Fruit fly (Drosophila melanogaster) whole organism, prepupa: ENCODE results near the gene Art4.

Experiments used
- CG11294 ChIP-seq: fragments of 200-800 bp; sonication (Bioruptor generic); IDR thresholded peaks from 2 replicates; pipeline ENCODE4 v1.3.6; 2022; ENCODE audit warnings: missing biosample characterization, missing genetic modification characterization
- CG15336 ChIP-seq: fragments of 200-800 bp; sonication (Bioruptor generic); IDR thresholded peaks from 2 replicates; pipeline ENCODE4 v1.3.6; 2022; ENCODE audit warnings: missing biosample characterization, missing genetic modification characterization
- CG1621 ChIP-seq: fragments of 200-800 bp; sonication (Bioruptor generic); optimal IDR thresholded peaks from 3 replicates; lab custom pipeline; 2018; ENCODE audit warnings: missing biosample characterization, mild to moderate bottlenecking, missing genetic modification characterization
- CG16779 ChIP-seq: fragments of 200-800 bp; sonication (Bioruptor generic); optimal IDR thresholded peaks from 3 replicates; lab custom pipeline; 2017; ENCODE audit warnings: missing biosample characterization, mild to moderate bottlenecking, missing genetic modification characterization
- CG3032 ChIP-seq: fragments of 200-800 bp; optimal IDR thresholded peaks from 2 replicates; lab custom pipeline; 2019; ENCODE audit warnings: missing biosample characterization, mild to moderate bottlenecking, missing genetic modification characterization, moderate library complexity
- CG31627 ChIP-seq: fragments of 200-800 bp; sonication (Bioruptor generic); optimal IDR thresholded peaks from 3 replicates; lab custom pipeline; 2016; ENCODE audit warnings: missing biosample characterization, missing genetic modification characterization
- CG3919 ChIP-seq: fragments of 200-800 bp; sonication (Bioruptor generic); optimal IDR thresholded peaks from 3 replicates; lab custom pipeline; 2016; ENCODE audit warnings: missing biosample characterization, missing genetic modification characterization
- CG4318 ChIP-seq: fragments of 200-800 bp; sonication (Bioruptor generic); optimal IDR thresholded peaks from 3 replicates; lab custom pipeline; 2017; ENCODE audit warnings: missing biosample characterization, mild to moderate bottlenecking, missing genetic modification characterization
- CG6163 ChIP-seq: fragments of 200-800 bp; sonication (Bioruptor generic); IDR thresholded peaks from 3 replicates; pipeline ENCODE4 v1.3.6; 2022; ENCODE audit warnings: missing biosample characterization, missing genetic modification characterization
- CG6792 ChIP-seq: fragments of 200-800 bp; sonication (Bioruptor generic); optimal IDR thresholded peaks from 3 replicates; lab custom pipeline; 2016; ENCODE audit warnings: missing biosample characterization, missing genetic modification characterization
- CG6808 ChIP-seq: fragments of 200-800 bp; sonication (Bioruptor generic); optimal IDR thresholded peaks from 3 replicates; lab custom pipeline; 2017; ENCODE audit warnings: missing biosample characterization, missing genetic modification characterization, mild to moderate bottlenecking, moderate library complexity, missing genetic modification reagents
- CG6854 ChIP-seq: fragments of 200-800 bp; sonication (Bioruptor generic); optimal IDR thresholded peaks from 2 replicates; lab custom pipeline; 2017; ENCODE audit warnings: missing biosample characterization, mild to moderate bottlenecking, missing genetic modification characterization
- CG7368 ChIP-seq: fragments of 200-800 bp; sonication (Bioruptor generic); optimal IDR thresholded peaks from 3 replicates; lab custom pipeline; 2016; ENCODE audit warnings: missing biosample characterization, missing genetic modification characterization
- CG8119 ChIP-seq: fragments of 200-800 bp; sonication (Bioruptor generic); IDR thresholded peaks from 3 replicates; pipeline ENCODE4 v1.3.6; 2022; ENCODE audit warnings: missing biosample characterization, missing genetic modification characterization
- CG8319 ChIP-seq: fragments of 200-800 bp; sonication (Bioruptor generic); optimal IDR thresholded peaks from 3 replicates; lab custom pipeline; 2016; ENCODE audit warnings: missing biosample characterization, missing genetic modification characterization
- CG8632 ChIP-seq: fragments of 200-800 bp; sonication (Bioruptor generic); optimal IDR thresholded peaks from 3 replicates; lab custom pipeline; 2016; ENCODE audit warnings: missing biosample characterization, missing genetic modification characterization
- CG9139 ChIP-seq: fragments of 200-800 bp; sonication (Bioruptor generic); optimal IDR thresholded peaks from 3 replicates; lab custom pipeline; 2017; ENCODE audit warnings: missing biosample characterization, mild to moderate bottlenecking, missing genetic modification characterization
- Eip75B ChIP-seq: fragments of 200-800 bp; sonication (Bioruptor generic); optimal IDR thresholded peaks from 3 replicates; lab custom pipeline; 2016; ENCODE audit warnings: missing biosample characterization, missing genetic modification characterization
- Eip78C ChIP-seq: fragments of 200-800 bp; sonication (Bioruptor generic); peaks from one replicate; lab custom pipeline; 2016; ENCODE audit warnings: missing biosample characterization, missing genetic modification characterization
- Eip93F ChIP-seq: fragments of 200-800 bp; sonication (Bioruptor generic); optimal IDR thresholded peaks from 2 replicates; lab custom pipeline; 2016; ENCODE audit warnings: missing biosample characterization, mild to moderate bottlenecking, missing genetic modification characterization
- Ets21C ChIP-seq: fragments of 200-800 bp; sonication (Bioruptor generic); optimal IDR thresholded peaks from 3 replicates; lab custom pipeline; 2016; ENCODE audit warnings: missing biosample characterization, missing genetic modification characterization
- Hr38 ChIP-seq: sonication (Bioruptor generic); optimal IDR thresholded peaks from 2 replicates; lab custom pipeline; 2016; ENCODE audit warnings: missing biosample characterization, missing genetic modification characterization
- Hr39 ChIP-seq: fragments of 200-800 bp; sonication (Bioruptor generic); optimal IDR thresholded peaks from 2 replicates; lab custom pipeline; 2016; ENCODE audit warnings: missing biosample characterization, missing genetic modification characterization
- Hr4 ChIP-seq: fragments of 200-800 bp; sonication (Bioruptor generic); optimal IDR thresholded peaks from 3 replicates; lab custom pipeline; 2016; ENCODE audit warnings: missing biosample characterization, missing genetic modification characterization
- Met ChIP-seq: fragments of 200-800 bp; sonication (Bioruptor generic); optimal IDR thresholded peaks from 3 replicates; lab custom pipeline; 2016; ENCODE audit warnings: missing biosample characterization, missing genetic modification characterization
- OdsH ChIP-seq: fragments of 200-800 bp; sonication (Bioruptor generic); optimal IDR thresholded peaks from 3 replicates; lab custom pipeline; 2016; ENCODE audit warnings: missing biosample characterization, missing genetic modification characterization
- Sox102F ChIP-seq: fragments of 200-800 bp; sonication (Bioruptor generic); optimal IDR thresholded peaks from 2 replicates; lab custom pipeline; 2016; ENCODE audit warnings: missing biosample characterization, mild to moderate bottlenecking, missing genetic modification characterization
- Sox14 ChIP-seq: fragments of 200-800 bp; sonication (Bioruptor generic); optimal IDR thresholded peaks from 3 replicates; lab custom pipeline; 2016; ENCODE audit warnings: missing biosample characterization, missing genetic modification characterization
- Sox15 ChIP-seq: fragments of 200-800 bp; sonication (Bioruptor generic); optimal IDR thresholded peaks from 3 replicates; lab custom pipeline; 2016; ENCODE audit warnings: missing biosample characterization, missing genetic modification characterization
- achi ChIP-seq: fragments of 200-800 bp; sonication (Bioruptor generic); optimal IDR thresholded peaks from 3 replicates; lab custom pipeline; 2016; ENCODE audit warnings: missing biosample characterization, missing genetic modification characterization
- acj6 ChIP-seq: fragments of 200-800 bp; sonication (Bioruptor generic); optimal IDR thresholded peaks from 3 replicates; lab custom pipeline; 2016; ENCODE audit warnings: missing biosample characterization, missing genetic modification characterization
- dac ChIP-seq: fragments of 200-800 bp; sonication (Bioruptor generic); optimal IDR thresholded peaks from 2 replicates; lab custom pipeline; 2017; ENCODE audit warnings: missing biosample characterization, mild to moderate bottlenecking, missing genetic modification characterization
- dsx ChIP-seq: fragments of 200-800 bp; optimal IDR thresholded peaks from 3 replicates; lab custom pipeline; 2019; ENCODE audit warnings: missing biosample characterization, mild to moderate bottlenecking, missing genetic modification characterization, moderate library complexity; ENCODE audit not compliant: poor library complexity, severe bottlenecking
- eg ChIP-seq: fragments of 200-800 bp; sonication (Bioruptor generic); IDR thresholded peaks from 3 replicates; pipeline ENCODE4 v1.3.6; 2022; ENCODE audit warnings: missing biosample characterization, missing genetic modification characterization
- esn ChIP-seq: fragments of 200-800 bp; sonication (Bioruptor generic); optimal IDR thresholded peaks from 2 replicates; lab custom pipeline; 2016; ENCODE audit warnings: missing biosample characterization, mild to moderate bottlenecking, missing genetic modification characterization, moderate library complexity
- fd85E ChIP-seq: fragments of 200-800 bp; sonication (Bioruptor generic); optimal IDR thresholded peaks from 3 replicates; lab custom pipeline; 2016; ENCODE audit warnings: missing biosample characterization, missing genetic modification characterization
- fkh ChIP-seq: fragments of 200-800 bp; sonication (Bioruptor generic); optimal IDR thresholded peaks from 3 replicates; lab custom pipeline; 2017; ENCODE audit warnings: missing biosample characterization, mild to moderate bottlenecking, missing genetic modification characterization, moderate library complexity
- lz ChIP-seq: fragments of 200-800 bp; sonication (Bioruptor generic); optimal IDR thresholded peaks from 3 replicates; lab custom pipeline; 2016; ENCODE audit warnings: missing biosample characterization, missing genetic modification characterization
- net ChIP-seq: fragments of 200-800 bp; sonication (Bioruptor generic); optimal IDR thresholded peaks from 3 replicates; lab custom pipeline; 2016; ENCODE audit warnings: missing biosample characterization, missing genetic modification characterization
- salr ChIP-seq, 2 experiments: fragments of 200-800 bp; sonication (Bioruptor generic); optimal IDR thresholded peaks; 3 replicates each; lab custom pipeline; 2016 to 2018; ENCODE audit warnings: missing biosample characterization in 2 of 2, missing genetic modification characterization in 2 of 2, mild to moderate bottlenecking in 1 of 2
- ss ChIP-seq, 2 experiments: fragments of 200-800 bp; sonication (Bioruptor generic); optimal IDR thresholded peaks; 2 replicates in 1 of 2; 3 replicates in 1 of 2; lab custom pipeline; 2017 to 2018; ENCODE audit warnings: mild to moderate bottlenecking in 2 of 2, missing biosample characterization in 2 of 2, missing genetic modification characterization in 2 of 2, moderate library complexity in 1 of 2
- svp ChIP-seq: fragments of 200-800 bp; sonication (Bioruptor generic); peaks from one replicate; lab custom pipeline; 2016; ENCODE audit warnings: missing biosample characterization, missing genetic modification characterization
- vri ChIP-seq: fragments of 200-800 bp; sonication (Bioruptor generic); optimal IDR thresholded peaks from 3 replicates; lab custom pipeline; 2016; ENCODE audit warnings: missing biosample characterization, mild to moderate bottlenecking, missing genetic modification characterization

The Art4 gene

dm6 chr3R:9957202-9957601 lies 28.7 kb downstream of the Art4 start:
- TF ChIP-seq CG6792 = no peak
- no peak for TF ChIP-seq vri (GFP tag; lab: Kevin White, UChicago)
- no peak for TF ChIP-seq lz (GFP tag; lab: Kevin White, UChicago)
- no peak for TF ChIP-seq salr (GFP tag; optimal IDR thresholded peaks at IDR 0.05; lab: Kevin White, UChicago)
- no peak for TF ChIP-seq Eip78C
- no peak for TF ChIP-seq CG6163
- no peak for TF ChIP-seq eg
- no peak for TF ChIP-seq CG8319
- no peak for TF ChIP-seq CG3032 (tag; lab: Kevin White, UChicago)
- TF ChIP-seq Hr4 (GFP tag; lab: Kevin White, UChicago) = no peak
- TF ChIP-seq CG6854 (GFP tag; lab: Kevin White, UChicago) = no peak
- TF ChIP-seq CG6808 = no peak
- no peak for TF ChIP-seq CG11294 (GFP tag; lab: Robert Waterston, UW)
- no peak for TF ChIP-seq Ets21C (GFP tag; lab: Kevin White, UChicago)
- no peak for TF ChIP-seq achi (GFP tag; lab: Kevin White, UChicago)
- no peak for TF ChIP-seq CG8119 (GFP tag; lab: Robert Waterston, UW)
- TF ChIP-seq CG31627 (GFP tag; lab: Kevin White, UChicago) = no peak
- no peak for TF ChIP-seq Sox14
- TF ChIP-seq, all 60 proteins: peak for 0

- TF ChIP-seq net (GFP tag; lab: Kevin White, UChicago) (no peak), svp (GFP tag; lab: Kevin White, UChicago) (peak; percentile 49)
Observed at dm6 chr3R:9956725-9957124, 29.1 kb downstream of the Art4 start.

DNA sequence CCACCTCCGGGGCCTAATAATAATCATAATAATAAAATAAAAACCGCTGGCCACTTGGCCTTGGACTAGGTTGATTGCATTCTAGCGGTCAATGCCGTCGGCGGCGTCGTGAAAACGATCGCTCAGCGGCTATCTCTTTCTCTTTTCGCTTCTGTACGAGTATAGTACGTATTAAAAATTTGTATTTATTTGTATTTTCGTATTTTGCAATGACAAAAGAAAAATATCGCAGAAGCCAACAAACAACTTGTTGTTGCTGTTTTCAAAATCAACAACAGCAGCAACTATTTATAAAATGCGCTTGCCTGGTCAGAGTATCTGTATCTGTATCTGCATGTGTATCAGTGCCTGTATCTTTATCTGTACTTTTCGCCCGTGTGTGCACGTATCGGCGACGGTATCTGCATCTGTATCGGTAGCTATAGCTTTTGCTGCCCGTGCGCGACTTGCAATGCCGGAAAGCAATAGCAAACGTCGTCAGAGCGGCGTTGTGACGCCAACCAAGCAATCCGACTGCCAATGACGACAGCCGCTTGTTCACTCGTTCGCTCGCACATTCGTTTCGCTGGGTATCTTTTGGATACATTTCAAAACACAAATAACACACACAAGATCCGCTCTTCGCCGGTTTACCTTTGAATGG lies 31.1 kb downstream of the Art4 start:
- peak; percentile 25 for TF ChIP-seq ss (GFP tag; optimal IDR thresholded peaks at IDR 0.05; lab: Kevin White, UChicago)
- no peak for TF ChIP-seq Hr38
- peak; percentile 38 for TF ChIP-seq CG16779 (tag; lab: Kevin White, UChicago)
- peak; percentile 93 for TF ChIP-seq svp (GFP tag; lab: Kevin White, UChicago)
- peak; percentile 0 for TF ChIP-seq acj6 (GFP tag; lab: Kevin White, UChicago)
- peak; percentile 10 for TF ChIP-seq net (GFP tag; lab: Kevin White, UChicago)
- TF ChIP-seq CG9139 = no peak
- TF ChIP-seq CG8319 = no peak
- TF ChIP-seq vri (GFP tag; lab: Kevin White, UChicago) = peak; percentile 79
- TF ChIP-seq CG6808 = peak; percentile 25
- TF ChIP-seq Hr39 (GFP tag; lab: Kevin White, UChicago) = no peak
- no peak for TF ChIP-seq Sox15 (GFP tag; lab: Kevin White, UChicago)
- peak; percentile 77 for TF ChIP-seq Eip78C
- TF ChIP-seq CG4318 = no peak
- TF ChIP-seq Eip93F = peak; percentile 53
- TF ChIP-seq dsx (GFP tag; lab: Kevin White, UChicago) = peak; percentile 9
- TF ChIP-seq Sox14 = peak; percentile 13
- TF ChIP-seq Met (GFP tag; lab: Kevin White, UChicago) = no peak
- TF ChIP-seq Eip75B (GFP tag; lab: Kevin White, UChicago) = peak; percentile 19
- peak; percentile 24; the same call in 1 of the 3 replicates for TF ChIP-seq CG6163
- TF ChIP-seq fd85E = no peak
- no peak for TF ChIP-seq dac (GFP tag; lab: Kevin White, UChicago)
- TF ChIP-seq CG7368 = no peak
- no peak for TF ChIP-seq fkh
- no peak for TF ChIP-seq esn (GFP tag; lab: Kevin White, UChicago)
- TF ChIP-seq CG3919 (GFP tag; lab: Kevin White, UChicago) = peak; percentile 7
- no peak for TF ChIP-seq CG8632 (GFP tag; lab: Kevin White, UChicago)
- no peak for TF ChIP-seq OdsH (GFP tag; lab: Kevin White, UChicago)
- TF ChIP-seq lz (GFP tag; lab: Kevin White, UChicago) = no peak
- TF ChIP-seq eg = no peak
- TF ChIP-seq CG1621 (tag; lab: Kevin White, UChicago) = no peak
- TF ChIP-seq CG15336 (GFP tag; lab: Robert Waterston, UW) = 0 out of 2 replicates have a peak, but pooled peaks have one; percentile 18
- peak; percentile 23 for TF ChIP-seq Sox102F (GFP tag; lab: Kevin White, UChicago)
